Fruit fly (Drosophila melanogaster) whole organism, embryonic: ENCODE results near the gene CG11836.

Experiments used
- ATbp ChIP-seq: fragments of 200-800 bp; sonication (Bioruptor generic); optimal IDR thresholded peaks from 2 replicates; lab custom pipeline; 2017; ENCODE audit warnings: missing biosample characterization, mild to moderate bottlenecking, missing genetic modification characterization, missing genetic modification reagents
- Bdp1 ChIP-seq: fragments of 200-800 bp; sonication (Bioruptor generic); optimal IDR thresholded peaks from 3 replicates; lab custom pipeline; 2016; ENCODE audit warnings: missing biosample characterization, missing genetic modification characterization
- Bteb2 ChIP-seq: fragments of 200-800 bp; sonication (Bioruptor generic); optimal IDR thresholded peaks from 2 replicates; lab custom pipeline; 2016; ENCODE audit warnings: missing biosample characterization, missing genetic modification characterization
- CG11398 ChIP-seq: fragments of 200-800 bp; sonication (Bioruptor generic); optimal IDR thresholded peaks from 2 replicates; lab custom pipeline; 2016; ENCODE audit warnings: missing biosample characterization, missing genetic modification characterization
- CG12391 ChIP-seq: fragments of 200-800 bp; sonication (Bioruptor generic); optimal IDR thresholded peaks from 3 replicates; lab custom pipeline; 2018; ENCODE audit warnings: missing biosample characterization, mild to moderate bottlenecking, missing genetic modification characterization, moderate library complexity
- CG12659 ChIP-seq: fragments of 200-800 bp; sonication (Bioruptor generic); optimal IDR thresholded peaks from 3 replicates; lab custom pipeline; 2017; ENCODE audit warnings: mild to moderate bottlenecking, missing biosample characterization, missing genetic modification reagents, missing genetic modification characterization
- CG14710 ChIP-seq: fragments of 200-800 bp; sonication (Bioruptor generic); optimal IDR thresholded peaks from 3 replicates; lab custom pipeline; 2019; ENCODE audit warnings: missing biosample characterization, mild to moderate bottlenecking, missing genetic modification characterization, moderate library complexity
- CG17186 ChIP-seq: fragments of 200-800 bp; sonication (Bioruptor generic); optimal IDR thresholded peaks from 3 replicates; lab custom pipeline; 2017; ENCODE audit warnings: missing biosample characterization, missing genetic modification reagents, missing genetic modification characterization
- CG17361 ChIP-seq: fragments of 200-800 bp; sonication (Bioruptor generic); IDR thresholded peaks from 3 replicates; pipeline ENCODE4 v1.3.6; 2022; ENCODE audit warnings: missing biosample characterization, missing genetic modification characterization
- CG18011 ChIP-seq: fragments of 200-800 bp; sonication (Bioruptor generic); optimal IDR thresholded peaks from 2 replicates; lab custom pipeline; 2017; ENCODE audit warnings: missing biosample characterization, missing genetic modification characterization, mild to moderate bottlenecking, moderate library complexity, missing genotype
- CG2116 ChIP-seq: fragments of 200-800 bp; sonication (Bioruptor generic); optimal IDR thresholded peaks from 3 replicates; lab custom pipeline; 2018; ENCODE audit warnings: missing biosample characterization, mild to moderate bottlenecking, missing genetic modification characterization
- CG2129 ChIP-seq: fragments of 200-800 bp; sonication (Bioruptor generic); IDR thresholded peaks from 2 replicates; pipeline ENCODE4 v1.3.6; 2022; ENCODE audit warnings: missing biosample characterization, missing genetic modification characterization; ENCODE audit not compliant: partially characterized antibody
- CG2202 ChIP-seq: fragments of 200-800 bp; sonication (Bioruptor generic); optimal IDR thresholded peaks from 2 replicates; lab custom pipeline; 2018; ENCODE audit warnings: missing biosample characterization, mild to moderate bottlenecking, missing genetic modification characterization
- CG31388 ChIP-seq: fragments of 200-800 bp; sonication (Bioruptor generic); optimal IDR thresholded peaks from 2 replicates; lab custom pipeline; 2016; ENCODE audit warnings: missing biosample characterization, missing genetic modification characterization
- CG32772 ChIP-seq: fragments of 200-800 bp; sonication (Bioruptor generic); IDR thresholded peaks from 2 replicates; pipeline ENCODE4 v1.3.6; 2022; ENCODE audit warnings: missing biosample characterization, missing genetic modification characterization
- CG4360 ChIP-seq: fragments of 200-800 bp; sonication (Bioruptor generic); IDR thresholded peaks from 2 replicates; pipeline ENCODE4 v1.3.6; 2022; ENCODE audit warnings: missing biosample characterization, missing genetic modification characterization
- CG43689 ChIP-seq: fragments of 200-800 bp; sonication (Bioruptor generic); IDR thresholded peaks from 2 replicates; pipeline ENCODE4 v1.3.6; 2022; ENCODE audit warnings: missing biosample characterization, missing genetic modification characterization
- CHES-1-like ChIP-seq: fragments of 200-800 bp; sonication (Bioruptor generic); optimal IDR thresholded peaks from 2 replicates; lab custom pipeline; 2016; ENCODE audit warnings: missing biosample characterization, missing genetic modification characterization
- D19A ChIP-seq: fragments of 200-800 bp; optimal IDR thresholded peaks from 3 replicates; lab custom pipeline; 2019; ENCODE audit warnings: missing biosample characterization, mild to moderate bottlenecking, missing genetic modification characterization, moderate library complexity
- Doc3 ChIP-seq: fragments of 200-800 bp; sonication (Bioruptor generic); IDR thresholded peaks from 3 replicates; pipeline ENCODE4 v1.3.6; 2022; ENCODE audit warnings: missing biosample characterization, missing genetic modification characterization; ENCODE audit not compliant: partially characterized antibody
- Dref ChIP-seq: fragments of 200-800 bp; sonication (Bioruptor generic); IDR thresholded peaks from 2 replicates; pipeline ENCODE4 v1.3.6; 2022; ENCODE audit warnings: missing biosample characterization, missing genetic modification characterization
- Fer1 ChIP-seq: fragments of 200-800 bp; sonication (Bioruptor generic); optimal IDR thresholded peaks from 2 replicates; lab custom pipeline; 2017; ENCODE audit warnings: missing biosample characterization, mild to moderate bottlenecking, missing genetic modification characterization
- Hmx ChIP-seq: fragments of 200-800 bp; sonication (Bioruptor generic); optimal IDR thresholded peaks from 2 replicates; lab custom pipeline; 2016; ENCODE audit warnings: missing biosample characterization, missing genetic modification characterization
- MTF-1 ChIP-seq: fragments of 200-800 bp; sonication (Bioruptor generic); optimal IDR thresholded peaks from 2 replicates; lab custom pipeline; 2018; ENCODE audit warnings: missing biosample characterization, mild to moderate bottlenecking, missing genetic modification characterization, borderline replicate concordance
- Med ChIP-seq: fragments of 200-800 bp; sonication (Bioruptor generic); peaks from one replicate; lab custom pipeline; 2016; ENCODE audit warnings: missing biosample characterization, missing genetic modification characterization, mild to moderate bottlenecking, inconsistent platforms, moderate library complexity
- PHDP ChIP-seq: fragments of 200-800 bp; sonication (Bioruptor generic); optimal IDR thresholded peaks from 3 replicates; lab custom pipeline; 2018; ENCODE audit warnings: missing biosample characterization, mild to moderate bottlenecking, missing genetic modification characterization, moderate library complexity
- Sry-δ ChIP-seq: fragments of 200-800 bp; sonication (Bioruptor generic); optimal IDR thresholded peaks from 2 replicates; lab custom pipeline; 2016; ENCODE audit warnings: missing biosample characterization, missing genetic modification characterization
- Trl ChIP-seq, 3 experiments: fragments of >200 bp in 2 of 3; fragments of 200-800 bp in 1 of 3; sonication (Bioruptor generic) in 1 of 3; optimal IDR thresholded peaks; 2 replicates in 1 of 3; 3 replicates in 2 of 3; lab custom pipeline; 2016 to 2017; ENCODE audit warnings: missing biosample characterization in 1 of 3, missing genetic modification characterization in 1 of 3
- ac ChIP-seq: fragments of 200-800 bp; sonication (Bioruptor generic); optimal IDR thresholded peaks from 3 replicates; lab custom pipeline; 2017; ENCODE audit warnings: missing biosample characterization, mild to moderate bottlenecking, missing genetic modification characterization
- al ChIP-seq: fragments of 200-800 bp; sonication (Bioruptor generic); IDR thresholded peaks from 2 replicates; pipeline ENCODE4 v1.3.6; 2022; ENCODE audit warnings: missing biosample characterization, missing genetic modification characterization
- ara ChIP-seq: fragments of 200-800 bp; sonication (Bioruptor generic); IDR thresholded peaks from 2 replicates; pipeline ENCODE4 v1.3.6; 2022; ENCODE audit warnings: missing biosample characterization, missing genetic modification characterization
- az2 ChIP-seq: fragments of 200-800 bp; sonication (Bioruptor generic); optimal IDR thresholded peaks from 3 replicates; lab custom pipeline; 2016; ENCODE audit warnings: missing biosample characterization, missing genetic modification characterization
- bcd ChIP-seq: fragments of 200-800 bp; sonication (Bioruptor generic); optimal IDR thresholded peaks from 2 replicates; lab custom pipeline; 2017; ENCODE audit warnings: missing biosample characterization, mild to moderate bottlenecking, missing genetic modification characterization
- cas ChIP-seq: fragments of 200-800 bp; sonication (Bioruptor generic); IDR thresholded peaks from 2 replicates; pipeline ENCODE4 v1.3.6; 2022; ENCODE audit warnings: missing biosample characterization, missing genetic modification characterization
- chm ChIP-seq: fragments of 200-800 bp; sonication (Bioruptor generic); IDR thresholded peaks from 2 replicates; pipeline ENCODE4 v1.3.6; 2022; ENCODE audit warnings: missing biosample characterization, missing genetic modification characterization
- disco-r ChIP-seq: fragments of 200-800 bp; sonication (Bioruptor generic); optimal IDR thresholded peaks from 2 replicates; lab custom pipeline; 2016; ENCODE audit warnings: missing biosample characterization, missing genetic modification characterization
- exex ChIP-seq: fragments of 200-800 bp; sonication (Bioruptor generic); optimal IDR thresholded peaks from 4 replicates; lab custom pipeline; 2018; ENCODE audit warnings: missing biosample characterization, mild to moderate bottlenecking, missing genetic modification characterization, moderate library complexity
- fd64A ChIP-seq: fragments of 200-800 bp; sonication (Bioruptor generic); optimal IDR thresholded peaks from 3 replicates; lab custom pipeline; 2018; ENCODE audit warnings: missing biosample characterization, mild to moderate bottlenecking, missing genetic modification characterization
- gcm ChIP-seq: fragments of 200-800 bp; sonication (Bioruptor generic); optimal IDR thresholded peaks from 2 replicates; lab custom pipeline; 2019; ENCODE audit warnings: missing biosample characterization, mild to moderate bottlenecking, missing genetic modification characterization, moderate library complexity
- gfzf ChIP-seq: fragments of 200-800 bp; sonication (Bioruptor generic); optimal IDR thresholded peaks from 2 replicates; lab custom pipeline; 2016; ENCODE audit warnings: missing biosample characterization, mild to moderate bottlenecking, missing genetic modification characterization, moderate library complexity
- grau ChIP-seq: fragments of 200-800 bp; optimal IDR thresholded peaks from 3 replicates; lab custom pipeline; 2019; ENCODE audit warnings: missing biosample characterization, mild to moderate bottlenecking, missing genetic modification characterization, moderate library complexity
- pfk ChIP-seq: fragments of 200-800 bp; sonication (Bioruptor generic); optimal IDR thresholded peaks from 2 replicates; lab custom pipeline; 2018; ENCODE audit warnings: missing biosample characterization, mild to moderate bottlenecking, missing genetic modification characterization, moderate library complexity
- pzg ChIP-seq: fragments of 200-800 bp; sonication (Bioruptor generic); optimal IDR thresholded peaks from 3 replicates; lab custom pipeline; 2018; ENCODE audit warnings: missing biosample characterization, mild to moderate bottlenecking, missing genetic modification characterization, moderate library complexity
- sens-2 ChIP-seq: fragments of 200-800 bp; sonication (Bioruptor generic); IDR thresholded peaks from 2 replicates; pipeline ENCODE4 v1.3.6; 2022; ENCODE audit warnings: missing biosample characterization, missing genetic modification characterization
- slp2 ChIP-seq: fragments of 200-800 bp; sonication (Bioruptor generic); optimal IDR thresholded peaks from 2 replicates; lab custom pipeline; 2016; ENCODE audit warnings: missing biosample characterization, missing genetic modification characterization
- ssp ChIP-seq: fragments of 200-800 bp; sonication (Bioruptor generic); IDR thresholded peaks from 2 replicates; pipeline ENCODE4 v1.3.6; 2022; ENCODE audit warnings: missing biosample characterization, missing genetic modification characterization
- stc ChIP-seq: fragments of 200-800 bp; sonication (Bioruptor generic); IDR thresholded peaks from 2 replicates; pipeline ENCODE4 v1.3.6; 2022; ENCODE audit warnings: missing biosample characterization, missing genetic modification characterization
- stwl ChIP-seq: fragments of 200-800 bp; sonication (Bioruptor generic); optimal IDR thresholded peaks from 3 replicates; lab custom pipeline; 2018; ENCODE audit warnings: missing biosample characterization, mild to moderate bottlenecking, missing genetic modification characterization, moderate library complexity
- trem ChIP-seq: fragments of 200-800 bp; optimal IDR thresholded peaks from 3 replicates; lab custom pipeline; 2019; ENCODE audit warnings: missing biosample characterization, mild to moderate bottlenecking, missing genetic modification characterization, moderate library complexity
- unpg ChIP-seq: fragments of 200-800 bp; sonication (Bioruptor generic); optimal IDR thresholded peaks from 3 replicates; lab custom pipeline; 2018; ENCODE audit warnings: missing biosample characterization, mild to moderate bottlenecking, missing genetic modification characterization, moderate library complexity

CG11836 gene

DNA sequence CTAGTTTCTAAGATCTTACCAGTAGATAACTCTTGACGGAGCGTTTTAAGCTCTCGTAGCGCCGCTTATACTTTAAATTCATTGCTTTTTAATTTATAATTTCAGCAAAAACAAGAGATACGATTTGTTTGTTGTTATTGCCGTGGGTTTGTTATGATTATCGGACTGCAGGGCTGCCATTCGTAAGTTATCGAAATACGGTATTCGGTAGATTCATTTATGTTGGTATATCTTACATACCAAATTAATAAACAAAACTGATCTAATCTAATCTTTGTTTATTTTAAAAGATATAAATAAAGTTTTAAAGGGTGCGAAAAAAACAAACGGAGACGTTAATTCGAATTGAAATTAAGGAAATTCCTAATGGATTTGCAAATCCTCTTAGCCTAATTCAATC lies 14.9 kb upstream of the CG11836 start, which contains the start of the genes CG31111 and stac (continued):
- peak; percentile 44 for TF ChIP-seq pzg (GFP tag; lab: Kevin White, UChicago)
- no peak for TF ChIP-seq ssp
- TF ChIP-seq CHES-1-like (GFP tag; lab: Kevin White, UChicago) = no peak
- TF ChIP-seq chm (GFP tag; lab: Robert Waterston, UW) = no peak
- peak; percentile 66; the same call in 1 of the 2 replicates for TF ChIP-seq CG4360 (GFP tag; lab: Robert Waterston, UW)
- no peak for TF ChIP-seq CG17361 (GFP tag; lab: Robert Waterston, UW)
- TF ChIP-seq CG32772 (GFP tag; lab: Robert Waterston, UW) = no peak
- peak; percentile 98 for TF ChIP-seq CG2116 (GFP tag; lab: Kevin White, UChicago)
- TF ChIP-seq Dref (GFP tag; lab: Robert Waterston, UW) = peak; percentile 66
- no peak for TF ChIP-seq ac
- no peak for TF ChIP-seq Bteb2 (GFP tag; lab: Kevin White, UChicago)
- no peak for TF ChIP-seq bcd (GFP tag; lab: Kevin White, UChicago)
- no peak for TF ChIP-seq D19A
- TF ChIP-seq exex (tag; lab: Kevin White, UChicago) = peak; percentile 29
- no peak for TF ChIP-seq MTF-1 (GFP tag; lab: Kevin White, UChicago)
- TF ChIP-seq fd64A (GFP tag; lab: Kevin White, UChicago) = no peak
- no peak for TF ChIP-seq unpg (GFP tag; lab: Kevin White, UChicago)
- no peak for TF ChIP-seq Bdp1 (GFP tag; lab: Kevin White, UChicago)
- no peak for TF ChIP-seq CG43689 (GFP tag; lab: Robert Waterston, UW)
- peak; percentile 61 for TF ChIP-seq Med
- TF ChIP-seq cas = no peak
- TF ChIP-seq PHDP (tag; lab: Kevin White, UChicago) = peak; percentile 20
- peak; percentile 49 for TF ChIP-seq gfzf (GFP tag; lab: Kevin White, UChicago)
- TF ChIP-seq disco-r = no peak
- TF ChIP-seq grau (tag; lab: Kevin White, UChicago) = peak; percentile 14
- TF ChIP-seq az2 (GFP tag; lab: Kevin White, UChicago) = no peak
- TF ChIP-seq stc (GFP tag; lab: Robert Waterston, UW) = no peak
- TF ChIP-seq Hmx (GFP tag; lab: Kevin White, UChicago) = peak; percentile 42
- TF ChIP-seq Trl (optimal IDR thresholded peaks at IDR 0.05; lab: Kevin White, UChicago) = no peak
- no peak for TF ChIP-seq Trl (GFP tag; optimal IDR thresholded peaks at IDR 0.05; lab: Kevin White, UChicago)
- TF ChIP-seq Sry-δ = peak; percentile 4
- TF ChIP-seq CG12391 (tag; lab: Kevin White, UChicago) = no peak
- TF ChIP-seq CG12659 (GFP tag; lab: Kevin White, UChicago) = peak; percentile 31
- no peak for TF ChIP-seq slp2 (GFP tag; lab: Kevin White, UChicago)
- peak; percentile 51 for TF ChIP-seq Fer1 (GFP tag; lab: Kevin White, UChicago)
- no peak for TF ChIP-seq al (GFP tag; lab: Robert Waterston, UW)
- TF ChIP-seq CG2129 (GFP tag; lab: Robert Waterston, UW) = no peak
- peak; percentile 44 for TF ChIP-seq pfk (GFP tag; lab: Kevin White, UChicago)
- TF ChIP-seq Doc3 = no peak
- TF ChIP-seq CG17186 (GFP tag; lab: Kevin White, UChicago) = no peak
- no peak for TF ChIP-seq CG2202 (tag; lab: Kevin White, UChicago)
- TF ChIP-seq ara (GFP tag; lab: Robert Waterston, UW) = no peak
- TF ChIP-seq CG31388 (GFP tag; lab: Kevin White, UChicago) = no peak
- no peak for TF ChIP-seq CG11398 (GFP tag; lab: Kevin White, UChicago)
- peak; percentile 62 for TF ChIP-seq stwl (tag; lab: Kevin White, UChicago)
- TF ChIP-seq gcm = no peak
- TF ChIP-seq ATbp (GFP tag; lab: Kevin White, UChicago) = no peak
- TF ChIP-seq trem (tag; lab: Kevin White, UChicago) = peak; percentile 90
- no peak for TF ChIP-seq sens-2 (GFP tag; lab: Robert Waterston, UW)
- TF ChIP-seq CG14710 (tag; lab: Kevin White, UChicago) = peak; percentile 17
- TF ChIP-seq CG18011 (GFP tag; lab: Kevin White, UChicago) = no peak
